Fruit fly (Drosophila melanogaster): ENCODE results near the gene CG4836.
A peak's percentile ranks its signal among the peaks of the same experiment; 100 is the strongest.

The CG4836 gene

DNA sequence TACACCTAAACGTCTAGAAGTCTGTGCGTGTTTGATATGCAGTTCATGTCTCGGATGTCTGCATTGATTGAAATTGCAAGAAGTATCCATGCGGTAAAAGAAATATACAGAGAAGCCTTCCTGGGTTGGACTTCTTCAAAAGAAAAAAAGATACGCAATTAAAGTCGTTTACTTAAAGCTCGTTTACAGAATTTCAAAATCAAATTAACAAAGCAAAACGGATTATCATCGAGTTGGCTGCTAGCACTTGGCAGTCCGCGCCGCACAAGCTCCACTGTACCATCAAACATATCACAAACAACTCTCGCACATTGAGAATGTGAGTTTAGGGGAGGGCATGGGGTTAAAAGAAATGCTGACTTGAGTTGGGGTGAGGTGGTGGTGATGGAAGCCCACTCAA is 15.3 kb upstream of the CG4836 start (continued):
- peak; percentile 36 for TF ChIP-seq tx (GFP tag; optimal IDR thresholded peaks at IDR 0.05)
- no peak for TF ChIP-seq CG17612 (GFP tag; IDR thresholded peaks at IDR 0.05)
- TF ChIP-seq hb (GFP tag; IDR thresholded peaks at IDR 0.05; ENCODE audit: partially characterized antibody): no peak
- TF ChIP-seq Bdp1 (GFP tag; optimal IDR thresholded peaks at IDR 0.05): peak; percentile 53
- TF ChIP-seq zf30C (GFP tag; optimal IDR thresholded peaks at IDR 0.05): no peak
- peak; percentile 60 for TF ChIP-seq Sox100B (GFP tag; optimal IDR thresholded peaks at IDR 0.05)
- peak; percentile 52 for TF ChIP-seq CG10147 (GFP tag; optimal IDR thresholded peaks at IDR 0.05)
- peak; percentile 75 for TF ChIP-seq CG2875 (GFP tag; optimal IDR thresholded peaks at IDR 0.05)
- TF ChIP-seq grau (tag; optimal IDR thresholded peaks at IDR 0.05): peak; percentile 95
- no peak for TF ChIP-seq knrl (GFP tag; IDR thresholded peaks at IDR 0.05; ENCODE audit: partially characterized antibody)
- TF ChIP-seq Myb (GFP tag; optimal IDR thresholded peaks at IDR 0.05): peak; percentile 49
- no peak for TF ChIP-seq CG34224 (GFP tag; IDR thresholded peaks at IDR 0.05; ENCODE audit: partially characterized antibody)
- TF ChIP-seq CG9727 (GFP tag; optimal IDR thresholded peaks at IDR 0.05): peak; percentile 51
- peak; percentile 55 to 93 for TF ChIP-seq bsh (GFP tag; optimal IDR thresholded peaks at IDR 0.05)
- peak; percentile 41 for TF ChIP-seq maf-S (GFP tag; optimal IDR thresholded peaks at IDR 0.05)
- peak; percentile 44 for TF ChIP-seq shn (GFP tag; optimal IDR thresholded peaks at IDR 0.05)
- TF ChIP-seq CG4707 (GFP tag; optimal IDR thresholded peaks at IDR 0.05): peak; percentile 54
- peak; percentile 75 for TF ChIP-seq croc (GFP tag; conservative IDR thresholded peaks at IDR 0.05)
- TF ChIP-seq Drgx (GFP tag; IDR thresholded peaks at IDR 0.05): peak; percentile 72
- peak; percentile 66 for TF ChIP-seq CG10462 (GFP tag; optimal IDR thresholded peaks at IDR 0.05)
- TF ChIP-seq Poxn (GFP tag; IDR thresholded peaks at IDR 0.05): no peak
- peak; percentile 72 for TF ChIP-seq tap (tag; optimal IDR thresholded peaks at IDR 0.05)
- TF ChIP-seq Asciz (GFP tag; optimal IDR thresholded peaks at IDR 0.05): peak; percentile 72
- TF ChIP-seq CG30020 (tag; optimal IDR thresholded peaks at IDR 0.05): peak; percentile 21
- TF ChIP-seq CG11456 (GFP tag; IDR thresholded peaks at IDR 0.05): peak; percentile 72
- peak; percentile 61 for TF ChIP-seq lilli (GFP tag; optimal IDR thresholded peaks at IDR 0.05)
- TF ChIP-seq CG10274 (GFP tag; optimal IDR thresholded peaks at IDR 0.05): peak; percentile 4
- TF ChIP-seq CG14710 (tag; optimal IDR thresholded peaks at IDR 0.05): peak; percentile 77
- TF ChIP-seq Hand (GFP tag; optimal IDR thresholded peaks at IDR 0.05): no peak
- peak; percentile 88 for TF ChIP-seq Optix (GFP tag; IDR thresholded peaks at IDR 0.05)
- TF ChIP-seq trem (tag; optimal IDR thresholded peaks at IDR 0.05): peak; percentile 68
- TF ChIP-seq CG11723 (GFP tag; optimal IDR thresholded peaks at IDR 0.05): peak; percentile 68
- peak; percentile 45 for TF ChIP-seq Usf (GFP tag; optimal IDR thresholded peaks at IDR 0.05)
- TF ChIP-seq eyg (GFP tag; optimal IDR thresholded peaks at IDR 0.05): no peak
- peak; percentile 69 for TF ChIP-seq CG15696 (tag; optimal IDR thresholded peaks at IDR 0.05)
- TF ChIP-seq PHDP (tag; optimal IDR thresholded peaks at IDR 0.05): peak; percentile 71
- peak; percentile 10; the same call in 1 of the 2 replicates for TF ChIP-seq wdn (GFP tag; IDR thresholded peaks at IDR 0.05)
- TF ChIP-seq CG2889 (GFP tag; IDR thresholded peaks at IDR 0.05): no peak
- TF ChIP-seq CG12659 (GFP tag; optimal IDR thresholded peaks at IDR 0.05): peak; percentile 62
- no peak for TF ChIP-seq CkIIα-i1 (GFP tag; IDR thresholded peaks at IDR 0.05)
- TF ChIP-seq esg (GFP tag; conservative IDR thresholded peaks at IDR 0.05): peak; percentile 69
- peak; percentile 93 for TF ChIP-seq zfh1 (GFP tag; IDR thresholded peaks at IDR 0.05)
- peak; percentile 71 for TF ChIP-seq onecut (GFP tag; IDR thresholded peaks at IDR 0.05)
- TF ChIP-seq CG10267 (tag; optimal IDR thresholded peaks at IDR 0.05): peak; percentile 74
- peak; percentile 59 for TF ChIP-seq CG14014 (GFP tag; IDR thresholded peaks at IDR 0.05)
- peak; percentile 64 for TF ChIP-seq Hr3 (GFP tag; optimal IDR thresholded peaks at IDR 0.05)
- peak; percentile 66 for TF ChIP-seq slbo (GFP tag; IDR thresholded peaks at IDR 0.05)
- no peak for TF ChIP-seq Trl (optimal IDR thresholded peaks at IDR 0.05)
- peak; percentile 68 for TF ChIP-seq Trl (GFP tag; optimal IDR thresholded peaks at IDR 0.05)
- TF ChIP-seq CG16779 (GFP tag; IDR thresholded peaks at IDR 0.05): 0 out of 2 replicates have a peak, but pooled peaks have one; percentile 43
- peak; percentile 85 for TF ChIP-seq sisA (GFP tag; IDR thresholded peaks at IDR 0.05)
